Fruit fly (Drosophila melanogaster) whole organism, embryonic: ENCODE data around the gene MESR3.

Experiments
- Adf1 ChIP-seq: fragments of 200-800 bp; sonication (Bioruptor generic); IDR thresholded peaks from 2 replicates; pipeline ENCODE4 v1.3.6; 2022; ENCODE audit warnings: missing biosample characterization, missing genetic modification characterization
- Atf-2 ChIP-seq: fragments of 200-800 bp; sonication (Bioruptor generic); optimal IDR thresholded peaks from 2 replicates; lab custom pipeline; 2016; ENCODE audit warnings: missing biosample characterization, missing genetic modification characterization
- BtbVII ChIP-seq: fragments of 200-800 bp; sonication (Bioruptor generic); optimal IDR thresholded peaks from 3 replicates; lab custom pipeline; 2017; ENCODE audit warnings: missing biosample characterization, mild to moderate bottlenecking, missing genetic modification characterization
- Bteb2 ChIP-seq: fragments of 200-800 bp; sonication (Bioruptor generic); optimal IDR thresholded peaks from 2 replicates; lab custom pipeline; 2016; ENCODE audit warnings: missing biosample characterization, missing genetic modification characterization
- C15 ChIP-seq: fragments of 200-800 bp; sonication (Bioruptor generic); IDR thresholded peaks from 3 replicates; pipeline ENCODE4 v1.3.6; 2022; ENCODE audit warnings: missing biosample characterization, missing genetic modification characterization
- CG11398 ChIP-seq: fragments of 200-800 bp; sonication (Bioruptor generic); optimal IDR thresholded peaks from 2 replicates; lab custom pipeline; 2016; ENCODE audit warnings: missing biosample characterization, missing genetic modification characterization
- CG13894 ChIP-seq: fragments of 200-800 bp; sonication (Bioruptor generic); optimal IDR thresholded peaks from 3 replicates; lab custom pipeline; 2018; ENCODE audit warnings: missing biosample characterization, mild to moderate bottlenecking, missing genetic modification characterization, moderate library complexity
- CG14050 ChIP-seq: fragments of 200-800 bp; sonication (Bioruptor generic); IDR thresholded peaks from 3 replicates; pipeline ENCODE4 v1.3.6; 2022; ENCODE audit warnings: missing biosample characterization, missing genetic modification characterization
- CG15011 ChIP-seq: fragments of 200-800 bp; sonication (Bioruptor generic); optimal IDR thresholded peaks from 3 replicates; lab custom pipeline; 2018; ENCODE audit warnings: missing biosample characterization, mild to moderate bottlenecking, missing genetic modification characterization
- CG1529 ChIP-seq: fragments of 200-800 bp; sonication (Bioruptor generic); optimal IDR thresholded peaks from 3 replicates; lab custom pipeline; 2018; ENCODE audit warnings: missing biosample characterization, missing genetic modification characterization
- CG15514 ChIP-seq: fragments of 200-800 bp; sonication (Bioruptor generic); optimal IDR thresholded peaks from 3 replicates; lab custom pipeline; 2017; ENCODE audit warnings: missing biosample characterization, missing genetic modification characterization, mild to moderate bottlenecking, moderate library complexity, missing genetic modification reagents
- CG16779 ChIP-seq: fragments of 200-800 bp; sonication (Bioruptor generic); IDR thresholded peaks from 2 replicates; pipeline ENCODE4 v1.3.6; 2022; ENCODE audit warnings: missing biosample characterization, missing genetic modification characterization
- CG17359 ChIP-seq: fragments of 200-800 bp; sonication (Bioruptor generic); optimal IDR thresholded peaks from 3 replicates; lab custom pipeline; 2018; ENCODE audit warnings: missing biosample characterization, mild to moderate bottlenecking, missing genetic modification characterization, moderate library complexity
- CG17385 ChIP-seq: fragments of 200-800 bp; sonication (Bioruptor generic); optimal IDR thresholded peaks from 3 replicates; lab custom pipeline; 2018; ENCODE audit warnings: missing biosample characterization, mild to moderate bottlenecking, missing genetic modification characterization
- CG2120 ChIP-seq: fragments of 200-800 bp; sonication (Bioruptor generic); optimal IDR thresholded peaks from 3 replicates; lab custom pipeline; 2016; ENCODE audit warnings: missing biosample characterization, missing genetic modification characterization
- CG2202 ChIP-seq: fragments of 200-800 bp; sonication (Bioruptor generic); optimal IDR thresholded peaks from 2 replicates; lab custom pipeline; 2018; ENCODE audit warnings: missing biosample characterization, mild to moderate bottlenecking, missing genetic modification characterization
- CG30431 ChIP-seq: fragments of 200-800 bp; sonication (Bioruptor generic); optimal IDR thresholded peaks from 2 replicates; lab custom pipeline; 2017; ENCODE audit warnings: missing biosample characterization, missing genetic modification characterization
- CG31388 ChIP-seq: fragments of 200-800 bp; sonication (Bioruptor generic); optimal IDR thresholded peaks from 2 replicates; lab custom pipeline; 2016; ENCODE audit warnings: missing biosample characterization, missing genetic modification characterization
- CG31441 ChIP-seq: fragments of 200-800 bp; sonication (Bioruptor generic); IDR thresholded peaks from 2 replicates; pipeline ENCODE4 v1.3.6; 2022; ENCODE audit warnings: missing biosample characterization, missing genetic modification characterization
- CG3281 ChIP-seq: fragments of 200-800 bp; sonication (Bioruptor generic); optimal IDR thresholded peaks from 3 replicates; lab custom pipeline; 2017; ENCODE audit warnings: missing biosample characterization, mild to moderate bottlenecking, missing genetic modification characterization
- CG33213 ChIP-seq: fragments of 200-800 bp; sonication (Bioruptor generic); optimal IDR thresholded peaks from 3 replicates; lab custom pipeline; 2016; ENCODE audit warnings: missing biosample characterization, missing genetic modification characterization
- CG4360 ChIP-seq: fragments of 200-800 bp; sonication (Bioruptor generic); IDR thresholded peaks from 2 replicates; pipeline ENCODE4 v1.3.6; 2022; ENCODE audit warnings: missing biosample characterization, missing genetic modification characterization
- CG5180 ChIP-seq: fragments of 200-800 bp; sonication (Bioruptor generic); optimal IDR thresholded peaks from 3 replicates; lab custom pipeline; 2017; ENCODE audit warnings: missing biosample characterization, missing genetic modification characterization, mild to moderate bottlenecking, moderate library complexity, missing genetic modification reagents
- CG8359 ChIP-seq: fragments of 200-800 bp; sonication (Bioruptor generic); optimal IDR thresholded peaks from 2 replicates; lab custom pipeline; 2017; ENCODE audit warnings: missing biosample characterization, mild to moderate bottlenecking, missing genetic modification characterization, borderline replicate concordance
- Camta ChIP-seq: fragments of 200-800 bp; sonication (Bioruptor generic); optimal IDR thresholded peaks from 2 replicates; lab custom pipeline; 2016; ENCODE audit warnings: missing biosample characterization, missing genetic modification characterization
- D19A ChIP-seq: fragments of 200-800 bp; optimal IDR thresholded peaks from 3 replicates; lab custom pipeline; 2019; ENCODE audit warnings: missing biosample characterization, mild to moderate bottlenecking, missing genetic modification characterization, moderate library complexity
- Eip74EF ChIP-seq, 2 experiments: fragments of 200-800 bp in 1 of 2; fragments of >200 bp in 1 of 2; sonication (Bioruptor generic) in 1 of 2; optimal IDR thresholded peaks; 2 replicates each; lab custom pipeline; 2017 to 2019; ENCODE audit warnings: missing biosample characterization in 2 of 2, missing genetic modification characterization in 2 of 2, mild to moderate bottlenecking in 1 of 2, moderate library complexity in 1 of 2
- Ets65A ChIP-seq: fragments of 200-800 bp; sonication (Bioruptor generic); peaks from one replicate; lab custom pipeline; 2016; ENCODE audit warnings: missing biosample characterization, missing genetic modification characterization
- Fer1 ChIP-seq: fragments of 200-800 bp; sonication (Bioruptor generic); optimal IDR thresholded peaks from 2 replicates; lab custom pipeline; 2017; ENCODE audit warnings: missing biosample characterization, mild to moderate bottlenecking, missing genetic modification characterization
- Fer3 ChIP-seq: fragments of 200-800 bp; sonication (Bioruptor generic); optimal IDR thresholded peaks from 2 replicates; lab custom pipeline; 2018; ENCODE audit warnings: missing biosample characterization, mild to moderate bottlenecking, missing genetic modification characterization, moderate library complexity
- HLHmδ ChIP-seq: fragments of 200-800 bp; sonication (Bioruptor generic); optimal IDR thresholded peaks from 2 replicates; lab custom pipeline; 2018; ENCODE audit warnings: missing biosample characterization, mild to moderate bottlenecking, missing genetic modification characterization, moderate library complexity
- Med ChIP-seq: fragments of 200-800 bp; sonication (Bioruptor generic); peaks from one replicate; lab custom pipeline; 2016; ENCODE audit warnings: missing biosample characterization, missing genetic modification characterization, mild to moderate bottlenecking, inconsistent platforms, moderate library complexity
- Meics ChIP-seq: fragments of 200-800 bp; sonication (Bioruptor generic); optimal IDR thresholded peaks from 2 replicates; lab custom pipeline; 2017; ENCODE audit warnings: missing biosample characterization, mild to moderate bottlenecking, missing genetic modification characterization
- Mrtf ChIP-seq: fragments of 200-800 bp; sonication (Bioruptor generic); IDR thresholded peaks from 3 replicates; pipeline ENCODE4 v1.3.6; 2022; ENCODE audit warnings: missing biosample characterization, missing genetic modification characterization
- NK7.1 ChIP-seq: fragments of 200-800 bp; sonication (Bioruptor generic); optimal IDR thresholded peaks from 3 replicates; lab custom pipeline; 2016; ENCODE audit warnings: missing biosample characterization, missing genetic modification characterization
- PHDP ChIP-seq: fragments of 200-800 bp; sonication (Bioruptor generic); optimal IDR thresholded peaks from 3 replicates; lab custom pipeline; 2018; ENCODE audit warnings: missing biosample characterization, mild to moderate bottlenecking, missing genetic modification characterization, moderate library complexity
- Poxn ChIP-seq: fragments of 200-800 bp; sonication (Bioruptor generic); IDR thresholded peaks from 2 replicates; pipeline ENCODE4 v1.3.6; 2022; ENCODE audit warnings: missing biosample characterization, missing genetic modification characterization
- ap ChIP-seq: fragments of 200-800 bp; sonication (Bioruptor generic); IDR thresholded peaks from 2 replicates; pipeline ENCODE4 v1.3.6; 2022; ENCODE audit warnings: missing biosample characterization, missing genetic modification characterization
- bab2 ChIP-seq: fragments of 200-800 bp; sonication (Bioruptor generic); optimal IDR thresholded peaks from 2 replicates; lab custom pipeline; 2016; ENCODE audit warnings: missing biosample characterization, missing genetic modification characterization
- chm ChIP-seq: fragments of 200-800 bp; sonication (Bioruptor generic); IDR thresholded peaks from 2 replicates; pipeline ENCODE4 v1.3.6; 2022; ENCODE audit warnings: missing biosample characterization, missing genetic modification characterization
- crp ChIP-seq, 2 experiments: fragments of 200-800 bp; sonication (Bioruptor generic); optimal IDR thresholded peaks; 2 replicates in 1 of 2; 3 replicates in 1 of 2; lab custom pipeline; 2017; ENCODE audit warnings: missing biosample characterization in 2 of 2, missing genetic modification characterization in 2 of 2, mild to moderate bottlenecking in 1 of 2, moderate library complexity in 1 of 2
- dimm ChIP-seq: fragments of 200-800 bp; sonication (Bioruptor generic); IDR thresholded peaks from 2 replicates; pipeline ENCODE4 v1.3.6; 2022; ENCODE audit warnings: missing biosample characterization, missing genetic modification characterization
- emc ChIP-seq: fragments of 200-800 bp; sonication (Bioruptor generic); optimal IDR thresholded peaks from 2 replicates; lab custom pipeline; 2016; ENCODE audit warnings: missing biosample characterization, missing genetic modification characterization
- esg ChIP-seq: fragments of 200-800 bp; sonication (Bioruptor generic); conservative IDR thresholded peaks from 2 replicates; pipeline ENCODE4 v1.3.6; 2022; ENCODE audit warnings: missing biosample characterization, missing genetic modification characterization
- eve ChIP-seq, 2 experiments: fragments of >200 bp; optimal IDR thresholded peaks; 2 replicates each; lab custom pipeline; 2017; ENCODE audit warnings: missing biosample characterization in 2 of 2, missing genetic modification characterization in 2 of 2
- ind ChIP-seq: fragments of 200-800 bp; sonication (Bioruptor generic); optimal IDR thresholded peaks from 3 replicates; lab custom pipeline; 2016; ENCODE audit warnings: missing biosample characterization, missing genetic modification characterization
- p53 ChIP-seq: fragments of 200-800 bp; sonication (Bioruptor generic); optimal IDR thresholded peaks from 2 replicates; lab custom pipeline; 2016; ENCODE audit warnings: missing biosample characterization, missing genetic modification characterization
- pan ChIP-seq, 4 experiments: fragments of >200 bp in 3 of 4; fragments of 200-800 bp in 1 of 4; sonication (Bioruptor generic) in 1 of 4; optimal IDR thresholded peaks in 3 of 4; IDR thresholded peaks in 1 of 4; 2 replicates each; pipeline versions ENCODE4 v1.3.6 to Lab custom; 2017 to 2022; ENCODE audit warnings: missing biosample characterization in 2 of 4, missing genetic modification characterization in 2 of 4, mixed read lengths in 1 of 4
- pb ChIP-seq: fragments of 200-800 bp; sonication (Bioruptor generic); optimal IDR thresholded peaks from 3 replicates; lab custom pipeline; 2016; ENCODE audit warnings: missing biosample characterization, missing genetic modification characterization
- salm ChIP-seq: fragments of 200-800 bp; sonication (Bioruptor generic); optimal IDR thresholded peaks from 2 replicates; lab custom pipeline; 2018; ENCODE audit warnings: missing biosample characterization, mild to moderate bottlenecking, missing genetic modification characterization
- yki ChIP-seq: fragments of >200 bp; optimal IDR thresholded peaks from 3 replicates; lab custom pipeline; 2018
- zfh1 ChIP-seq: fragments of 200-800 bp; sonication (Bioruptor generic); IDR thresholded peaks from 3 replicates; pipeline ENCODE4 v1.3.6; 2022; ENCODE audit warnings: missing biosample characterization, missing genetic modification characterization

MESR3 gene

dm6 chr2L:18625009-18625408 is 8.0 kb downstream of the MESR3 start (continued):
- peak; percentile 2 for TF ChIP-seq Meics
- TF ChIP-seq CG15011 (GFP tag; lab: Kevin White, UChicago), result peak; percentile 5
- peak; percentile 7 for TF ChIP-seq CG3281
- TF ChIP-seq pb, result no peak
- TF ChIP-seq BtbVII, result peak; percentile 51
- no peak for TF ChIP-seq zfh1 (GFP tag; lab: Robert Waterston, UW)
- peak; percentile 18 for TF ChIP-seq Bteb2 (GFP tag; lab: Kevin White, UChicago)
- TF ChIP-seq Ets65A, result peak; percentile 63
- no peak for TF ChIP-seq Mrtf (GFP tag; lab: Robert Waterston, UW)
- TF ChIP-seq CG4360 (GFP tag; lab: Robert Waterston, UW), result no peak
- peak; percentile 6 for TF ChIP-seq CG2120 (GFP tag; lab: Kevin White, UChicago)
- TF ChIP-seq Fer3 (tag; lab: Kevin White, UChicago), result no peak
- peak; percentile 8 for TF ChIP-seq CG15514 (GFP tag; lab: Kevin White, UChicago)
- no peak for TF ChIP-seq pan (optimal IDR thresholded peaks at IDR 0.05; lab: Kevin White, UChicago)
- no peak for TF ChIP-seq pan (GFP tag; optimal IDR thresholded peaks at IDR 0.05 in 1 of 2, IDR thresholded peaks at IDR 0.05 in 1 of 2)
- TF ChIP-seq ind (GFP tag; lab: Kevin White, UChicago), result no peak
- no peak for TF ChIP-seq C15
- TF ChIP-seq PHDP (tag; lab: Kevin White, UChicago), result peak; percentile 19
- TF ChIP-seq CG14050 (GFP tag; lab: Robert Waterston, UW), result no peak
- TF ChIP-seq Fer1 (GFP tag; lab: Kevin White, UChicago), result peak; percentile 48
- TF ChIP-seq D19A (tag; lab: Kevin White, UChicago), result no peak
- TF ChIP-seq ap (GFP tag; lab: Robert Waterston, UW), result no peak
- TF ChIP-seq Med (GFP tag; lab: Kevin White, UChicago), result peak; percentile 69
- no peak for TF ChIP-seq Camta (GFP tag; lab: Kevin White, UChicago)

dm6 chr2L:18625470-18625869 is 8.4 kb downstream of the MESR3 start:
- peak; percentile 22; the same call in 1 of the 2 replicates for TF ChIP-seq CG31441 (GFP tag; lab: Robert Waterston, UW)
- no peak for TF ChIP-seq Atf-2 (GFP tag; lab: Kevin White, UChicago)
- no peak for TF ChIP-seq NK7.1 (GFP tag; lab: Kevin White, UChicago)
- TF ChIP-seq CG31388 (GFP tag; lab: Kevin White, UChicago), result no peak
- no peak for TF ChIP-seq salm (tag; lab: Kevin White, UChicago)
- TF ChIP-seq chm (GFP tag; lab: Robert Waterston, UW), result no peak
- TF ChIP-seq CG13894 (tag; lab: Kevin White, UChicago), result no peak
- no peak for TF ChIP-seq yki
- peak; percentile 21 for TF ChIP-seq CG11398 (GFP tag; lab: Kevin White, UChicago)
- no peak for TF ChIP-seq dimm (GFP tag; lab: Robert Waterston, UW)
- peak; percentile 12 for TF ChIP-seq CG1529
- TF ChIP-seq CG8359 (GFP tag; lab: Kevin White, UChicago), result peak; percentile 44
- no peak for TF ChIP-seq CG16779 (GFP tag; lab: Robert Waterston, UW)
- TF ChIP-seq Adf1 (GFP tag; lab: Robert Waterston, UW), result no peak
- TF ChIP-seq CG2202 (tag; lab: Kevin White, UChicago), result peak; percentile 55
- TF ChIP-seq CG17385 (GFP tag; lab: Kevin White, UChicago), result no peak
- TF ChIP-seq esg (GFP tag; lab: Robert Waterston, UW), result no peak
- TF ChIP-seq crp (GFP tag; optimal IDR thresholded peaks at IDR 0.05; lab: Kevin White, UChicago), result no peak
- TF ChIP-seq Poxn (GFP tag; lab: Robert Waterston, UW), result no peak
- TF ChIP-seq CG5180 (GFP tag; lab: Kevin White, UChicago), result no peak
- TF ChIP-seq Eip74EF (GFP tag; optimal IDR thresholded peaks at IDR 0.05; lab: Kevin White, UChicago), result no peak
- peak; percentile 24 for TF ChIP-seq bab2 (GFP tag; lab: Kevin White, UChicago)
- no peak for TF ChIP-seq emc (GFP tag; lab: Kevin White, UChicago)
- TF ChIP-seq CG17359 (tag; lab: Kevin White, UChicago), result no peak
- TF ChIP-seq HLHmδ, result no peak
- TF ChIP-seq Ets65A, result no peak
- no peak for TF ChIP-seq CG30431 (GFP tag; lab: Kevin White, UChicago)
- TF ChIP-seq p53, result no peak
- TF ChIP-seq CG33213 (GFP tag; lab: Kevin White, UChicago), result no peak
- TF ChIP-seq eve (GFP tag; optimal IDR thresholded peaks at IDR 0.05; lab: Kevin White, UChicago), result peak in 1 of 2 experiments; percentile 32
